Fruit fly (Drosophila melanogaster) whole organism, embryonic: ENCODE measurements around the gene CG10576.
A peak's percentile ranks its signal among the peaks of the same experiment; 100 is the strongest.

ENCODE experiments used
- ATbp ChIP-seq: fragments of 200-800 bp; sonication (Bioruptor generic); optimal IDR thresholded peaks from 2 replicates; lab custom pipeline; 2017; ENCODE audit warnings: missing biosample characterization, mild to moderate bottlenecking, missing genetic modification characterization, missing genetic modification reagents
- C15 ChIP-seq: fragments of 200-800 bp; sonication (Bioruptor generic); IDR thresholded peaks from 3 replicates; pipeline ENCODE4 v1.3.6; 2022; ENCODE audit warnings: missing biosample characterization, missing genetic modification characterization
- CG10654 ChIP-seq: fragments of 200-800 bp; sonication (Bioruptor generic); optimal IDR thresholded peaks from 2 replicates; lab custom pipeline; 2016; ENCODE audit warnings: missing biosample characterization, missing genetic modification characterization
- CG14014 ChIP-seq: fragments of 200-800 bp; sonication (Bioruptor generic); IDR thresholded peaks from 2 replicates; pipeline ENCODE4 v1.3.6; 2022; ENCODE audit warnings: missing biosample characterization, missing genetic modification characterization
- CG17385 ChIP-seq: fragments of 200-800 bp; sonication (Bioruptor generic); optimal IDR thresholded peaks from 3 replicates; lab custom pipeline; 2018; ENCODE audit warnings: missing biosample characterization, mild to moderate bottlenecking, missing genetic modification characterization
- CG17802 ChIP-seq: fragments of 200-800 bp; sonication (Bioruptor generic); optimal IDR thresholded peaks from 2 replicates; lab custom pipeline; 2018; ENCODE audit warnings: missing biosample characterization, mild to moderate bottlenecking, missing genetic modification characterization, moderate library complexity
- CG1792 ChIP-seq: fragments of 200-800 bp; sonication (Bioruptor generic); optimal IDR thresholded peaks from 2 replicates; lab custom pipeline; 2016; ENCODE audit warnings: missing biosample characterization, missing genetic modification characterization
- CG18476 ChIP-seq: fragments of 200-800 bp; sonication (Bioruptor generic); optimal IDR thresholded peaks from 2 replicates; lab custom pipeline; 2016; ENCODE audit warnings: missing biosample characterization, mild to moderate bottlenecking, missing genetic modification characterization
- CG18764 ChIP-seq: fragments of 200-800 bp; sonication (Bioruptor generic); optimal IDR thresholded peaks from 3 replicates; lab custom pipeline; 2016; ENCODE audit warnings: missing biosample characterization, missing genetic modification characterization
- CG2712 ChIP-seq: fragments of 200-800 bp; optimal IDR thresholded peaks from 3 replicates; lab custom pipeline; 2019; ENCODE audit warnings: missing biosample characterization, mild to moderate bottlenecking, missing genetic modification characterization, moderate library complexity
- CG2889 ChIP-seq: fragments of 200-800 bp; sonication (Bioruptor generic); IDR thresholded peaks from 3 replicates; pipeline ENCODE4 v1.3.6; 2022; ENCODE audit warnings: missing biosample characterization, missing genetic modification characterization
- CG34422 ChIP-seq: fragments of 200-800 bp; sonication (Bioruptor generic); IDR thresholded peaks from 3 replicates; pipeline ENCODE4 v1.3.6; 2022; ENCODE audit warnings: missing biosample characterization, missing genetic modification characterization
- CG4617 ChIP-seq: fragments of 200-800 bp; sonication (Bioruptor generic); optimal IDR thresholded peaks from 3 replicates; lab custom pipeline; 2016; ENCODE audit warnings: missing biosample characterization, missing genetic modification characterization, borderline replicate concordance
- CG6791 ChIP-seq: fragments of 200-800 bp; sonication (Bioruptor generic); IDR thresholded peaks from 3 replicates; pipeline ENCODE4 v1.3.6; 2022; ENCODE audit warnings: missing biosample characterization, missing genetic modification characterization; ENCODE audit not compliant: partially characterized antibody
- CG8765 ChIP-seq: fragments of 200-800 bp; sonication (Bioruptor generic); IDR thresholded peaks from 2 replicates; pipeline ENCODE4 v1.3.6; 2022; ENCODE audit warnings: missing biosample characterization, missing genetic modification characterization
- CG9797 ChIP-seq: fragments of 200-800 bp; sonication (Bioruptor generic); optimal IDR thresholded peaks from 3 replicates; lab custom pipeline; 2018; ENCODE audit warnings: missing biosample characterization, mild to moderate bottlenecking, missing genetic modification characterization
- CHES-1-like ChIP-seq: fragments of 200-800 bp; sonication (Bioruptor generic); optimal IDR thresholded peaks from 2 replicates; lab custom pipeline; 2016; ENCODE audit warnings: missing biosample characterization, missing genetic modification characterization
- Dll ChIP-seq: fragments of 200-800 bp; sonication (Bioruptor generic); IDR thresholded peaks from 4 replicates; pipeline ENCODE4 v1.3.6; 2022; ENCODE audit warnings: missing biosample characterization, missing genetic modification characterization; ENCODE audit not compliant: partially characterized antibody
- Doc2 ChIP-seq: fragments of 200-800 bp; sonication (Bioruptor generic); IDR thresholded peaks from 2 replicates; pipeline ENCODE4 v1.3.6; 2022; ENCODE audit warnings: missing biosample characterization, missing genetic modification characterization
- Eip74EF ChIP-seq, 2 experiments: fragments of 200-800 bp in 1 of 2; fragments of >200 bp in 1 of 2; sonication (Bioruptor generic) in 1 of 2; optimal IDR thresholded peaks; 2 replicates each; lab custom pipeline; 2017 to 2019; ENCODE audit warnings: missing biosample characterization in 2 of 2, missing genetic modification characterization in 2 of 2, mild to moderate bottlenecking in 1 of 2, moderate library complexity in 1 of 2
- Fer3 ChIP-seq: fragments of 200-800 bp; sonication (Bioruptor generic); optimal IDR thresholded peaks from 2 replicates; lab custom pipeline; 2018; ENCODE audit warnings: missing biosample characterization, mild to moderate bottlenecking, missing genetic modification characterization, moderate library complexity
- Gsc ChIP-seq: fragments of 200-800 bp; sonication (Bioruptor generic); IDR thresholded peaks from 2 replicates; pipeline ENCODE4 v1.3.6; 2022; ENCODE audit warnings: missing biosample characterization, missing genetic modification characterization
- HLHmδ ChIP-seq: fragments of 200-800 bp; sonication (Bioruptor generic); optimal IDR thresholded peaks from 2 replicates; lab custom pipeline; 2018; ENCODE audit warnings: missing biosample characterization, mild to moderate bottlenecking, missing genetic modification characterization, moderate library complexity
- Hey ChIP-seq: fragments of 200-800 bp; sonication (Bioruptor generic); optimal IDR thresholded peaks from 3 replicates; lab custom pipeline; 2018; ENCODE audit warnings: missing biosample characterization, mild to moderate bottlenecking, missing genetic modification characterization
- Hr78 ChIP-seq, 2 experiments: fragments of 200-800 bp in 1 of 2; fragments of >200 bp in 1 of 2; sonication (Bioruptor generic) in 1 of 2; optimal IDR thresholded peaks; 2 replicates each; lab custom pipeline; 2017 to 2019; ENCODE audit warnings: missing biosample characterization in 2 of 2, missing genetic modification characterization in 2 of 2, mild to moderate bottlenecking in 1 of 2, moderate library complexity in 1 of 2
- NC2β ChIP-seq: fragments of 200-800 bp; sonication (Bioruptor generic); optimal IDR thresholded peaks from 2 replicates; lab custom pipeline; 2016; ENCODE audit warnings: missing biosample characterization, missing genetic modification characterization
- Nf-YC ChIP-seq: fragments of 200-800 bp; optimal IDR thresholded peaks from 3 replicates; lab custom pipeline; 2019; ENCODE audit warnings: missing biosample characterization, mild to moderate bottlenecking, missing genetic modification characterization, moderate library complexity
- PHDP ChIP-seq: fragments of 200-800 bp; sonication (Bioruptor generic); optimal IDR thresholded peaks from 3 replicates; lab custom pipeline; 2018; ENCODE audit warnings: missing biosample characterization, mild to moderate bottlenecking, missing genetic modification characterization, moderate library complexity
- Rfx ChIP-seq: fragments of 200-800 bp; sonication (Bioruptor generic); IDR thresholded peaks from 2 replicates; pipeline ENCODE4 v1.3.6; 2022; ENCODE audit warnings: missing biosample characterization, missing genetic modification characterization
- Tbp ChIP-seq: fragments of >200 bp; optimal IDR thresholded peaks from 2 replicates; lab custom pipeline; 2018; ENCODE audit warnings: missing biosample characterization, missing genetic modification characterization
- ac ChIP-seq: fragments of 200-800 bp; sonication (Bioruptor generic); optimal IDR thresholded peaks from 3 replicates; lab custom pipeline; 2017; ENCODE audit warnings: missing biosample characterization, mild to moderate bottlenecking, missing genetic modification characterization
- aop ChIP-seq: fragments of 200-800 bp; sonication (Bioruptor generic); IDR thresholded peaks from 2 replicates; pipeline ENCODE4 v1.3.6; 2022; ENCODE audit warnings: missing biosample characterization, missing genetic modification characterization
- chm ChIP-seq: fragments of 200-800 bp; sonication (Bioruptor generic); IDR thresholded peaks from 2 replicates; pipeline ENCODE4 v1.3.6; 2022; ENCODE audit warnings: missing biosample characterization, missing genetic modification characterization
- crp ChIP-seq, 2 experiments: fragments of 200-800 bp; sonication (Bioruptor generic); optimal IDR thresholded peaks; 2 replicates in 1 of 2; 3 replicates in 1 of 2; lab custom pipeline; 2017; ENCODE audit warnings: missing biosample characterization in 2 of 2, missing genetic modification characterization in 2 of 2, mild to moderate bottlenecking in 1 of 2, moderate library complexity in 1 of 2
- cwo ChIP-seq: fragments of 200-800 bp; sonication (Bioruptor generic); optimal IDR thresholded peaks from 3 replicates; lab custom pipeline; 2017; ENCODE audit warnings: missing biosample characterization, missing genetic modification characterization, mild to moderate bottlenecking, moderate library complexity, missing genetic modification reagents
- ems ChIP-seq: fragments of 200-800 bp; sonication (Bioruptor generic); optimal IDR thresholded peaks from 3 replicates; lab custom pipeline; 2016; ENCODE audit warnings: missing biosample characterization, missing genetic modification characterization
- grau ChIP-seq: fragments of 200-800 bp; optimal IDR thresholded peaks from 3 replicates; lab custom pipeline; 2019; ENCODE audit warnings: missing biosample characterization, mild to moderate bottlenecking, missing genetic modification characterization, moderate library complexity
- grn ChIP-seq: fragments of 200-800 bp; sonication (Bioruptor generic); optimal IDR thresholded peaks from 3 replicates; lab custom pipeline; 2017; ENCODE audit warnings: missing biosample characterization, missing genetic modification characterization
- gt ChIP-seq: fragments of 200-800 bp; sonication (Bioruptor generic); IDR thresholded peaks from 2 replicates; pipeline ENCODE4 v1.3.6; 2022; ENCODE audit warnings: missing biosample characterization, missing genetic modification characterization
- jigr1 ChIP-seq: fragments of 200-800 bp; sonication (Bioruptor generic); IDR thresholded peaks from 3 replicates; pipeline ENCODE4 v1.3.6; 2022; ENCODE audit warnings: missing biosample characterization, missing genetic modification characterization
- kay ChIP-seq: fragments of 200-800 bp; sonication (Bioruptor generic); optimal IDR thresholded peaks from 2 replicates; lab custom pipeline; 2016; ENCODE audit warnings: missing biosample characterization, missing genetic modification characterization
- lbe ChIP-seq: fragments of 200-800 bp; sonication (Bioruptor generic); optimal IDR thresholded peaks from 2 replicates; lab custom pipeline; 2016; ENCODE audit warnings: missing biosample characterization, mild to moderate bottlenecking, missing genetic modification characterization
- nau ChIP-seq: fragments of 200-800 bp; sonication (Bioruptor generic); optimal IDR thresholded peaks from 3 replicates; lab custom pipeline; 2017; ENCODE audit warnings: missing biosample characterization, mild to moderate bottlenecking, missing genetic modification characterization, missing genetic modification reagents
- odd ChIP-seq: fragments of 200-800 bp; sonication (Bioruptor generic); optimal IDR thresholded peaks from 2 replicates; lab custom pipeline; 2017; ENCODE audit warnings: missing biosample characterization, mild to moderate bottlenecking, missing genetic modification characterization
- pb ChIP-seq: fragments of 200-800 bp; sonication (Bioruptor generic); optimal IDR thresholded peaks from 3 replicates; lab custom pipeline; 2016; ENCODE audit warnings: missing biosample characterization, missing genetic modification characterization
- scrt ChIP-seq: fragments of 200-800 bp; sonication (Bioruptor generic); optimal IDR thresholded peaks from 2 replicates; lab custom pipeline; 2018; ENCODE audit warnings: missing biosample characterization, mild to moderate bottlenecking, missing genetic modification characterization, moderate library complexity
- sd ChIP-seq: fragments of 200-800 bp; sonication (Bioruptor generic); optimal IDR thresholded peaks from 3 replicates; lab custom pipeline; 2018; ENCODE audit warnings: missing biosample characterization, mild to moderate bottlenecking, missing genetic modification characterization, moderate library complexity
- sob ChIP-seq: fragments of 200-800 bp; sonication (Bioruptor generic); IDR thresholded peaks from 2 replicates; pipeline ENCODE4 v1.3.6; 2022; ENCODE audit warnings: missing biosample characterization, missing genetic modification characterization
- stwl ChIP-seq: fragments of 200-800 bp; sonication (Bioruptor generic); optimal IDR thresholded peaks from 3 replicates; lab custom pipeline; 2018; ENCODE audit warnings: missing biosample characterization, mild to moderate bottlenecking, missing genetic modification characterization, moderate library complexity

Gene CG10576

dm6 chr3L:5810633-5811341, 45.3 kb upstream of the CG10576 start, which contains the start of the genes S6k and kri (continued):
- TF ChIP-seq stwl = peak; percentile 64
- TF ChIP-seq CG8765 (GFP tag; lab: Robert Waterston, UW) = peak; percentile 13; the same call in 1 of the 2 replicates
- no peak for TF ChIP-seq CG18764 (GFP tag; lab: Kevin White, UChicago)
- TF ChIP-seq sob (GFP tag; lab: Robert Waterston, UW) = no peak
- TF ChIP-seq Tbp = no peak
- no peak for TF ChIP-seq ac (GFP tag; lab: Kevin White, UChicago)
- TF ChIP-seq Nf-YC = peak; percentile 36
- TF ChIP-seq lbe (GFP tag; lab: Kevin White, UChicago) = no peak
- no peak for TF ChIP-seq chm (GFP tag; lab: Robert Waterston, UW)
- TF ChIP-seq crp (GFP tag; optimal IDR thresholded peaks at IDR 0.05; lab: Kevin White, UChicago) = peak in 1 of 2 experiments; percentile 29
- peak; percentile 36 for TF ChIP-seq grn
- TF ChIP-seq CG6791 (GFP tag; lab: Robert Waterston, UW) = peak; percentile 49; the same call in 1 of the 3 replicates
- TF ChIP-seq CG2889 (GFP tag; lab: Robert Waterston, UW) = no peak
- peak; percentile 28 for TF ChIP-seq CG17385 (GFP tag; lab: Kevin White, UChicago)
- peak; percentile 20 for TF ChIP-seq PHDP (tag; lab: Kevin White, UChicago)
- no peak for TF ChIP-seq aop (GFP tag; lab: Robert Waterston, UW)
- peak; percentile 35 for TF ChIP-seq Hey
- TF ChIP-seq Dll (GFP tag; lab: Robert Waterston, UW) = peak; percentile 45; the same call in 1 of the 4 replicates
- no peak for TF ChIP-seq C15 (GFP tag; lab: Robert Waterston, UW)
- no peak for TF ChIP-seq CG18476 (GFP tag; lab: Kevin White, UChicago)
- TF ChIP-seq CG14014 (GFP tag; lab: Robert Waterston, UW) = no peak
- peak; percentile 19 for TF ChIP-seq grau
- peak; percentile 98 for TF ChIP-seq CG4617 (GFP tag; lab: Kevin White, UChicago)
- TF ChIP-seq Hr78 (GFP tag; optimal IDR thresholded peaks at IDR 0.05; lab: Kevin White, UChicago) = peak in 1 of 2 experiments; percentile 2
- TF ChIP-seq CG10654 (GFP tag; lab: Kevin White, UChicago) = no peak
- TF ChIP-seq CG17802 (tag; lab: Kevin White, UChicago) = no peak
- TF ChIP-seq sd (tag; lab: Kevin White, UChicago) = peak; percentile 33
- TF ChIP-seq Doc2 (GFP tag; lab: Robert Waterston, UW) = no peak
- peak; percentile 55 for TF ChIP-seq scrt
- no peak for TF ChIP-seq Gsc (GFP tag; lab: Robert Waterston, UW)
- no peak for TF ChIP-seq pb (GFP tag; lab: Kevin White, UChicago)
- TF ChIP-seq cwo (GFP tag; lab: Kevin White, UChicago) = peak; percentile 36
- TF ChIP-seq nau (GFP tag; lab: Kevin White, UChicago) = peak; percentile 17
- TF ChIP-seq CHES-1-like = peak; percentile 1
- no peak for TF ChIP-seq HLHmδ (GFP tag; lab: Kevin White, UChicago)
- TF ChIP-seq kay (GFP tag; lab: Kevin White, UChicago) = no peak
- TF ChIP-seq Rfx (GFP tag; lab: Robert Waterston, UW) = peak; percentile 31; the same call in 1 of the 2 replicates
- no peak for TF ChIP-seq CG1792
- TF ChIP-seq NC2β (GFP tag; lab: Kevin White, UChicago) = peak; percentile 37
- no peak for TF ChIP-seq ATbp (GFP tag; lab: Kevin White, UChicago)
- peak; percentile 26 for TF ChIP-seq odd
- peak; percentile 38; the same call in 1 of the 3 replicates for TF ChIP-seq CG34422
- peak; percentile 96 for TF ChIP-seq CG9797
- TF ChIP-seq Eip74EF (GFP tag; optimal IDR thresholded peaks at IDR 0.05; lab: Kevin White, UChicago) = peak in 1 of 2 experiments; percentile 40
- peak; percentile 9 for TF ChIP-seq CG2712
- TF ChIP-seq ems (GFP tag; lab: Kevin White, UChicago) = peak; percentile 5
- no peak for TF ChIP-seq gt
- no peak for TF ChIP-seq jigr1 (GFP tag; lab: Robert Waterston, UW)
- no peak for TF ChIP-seq Fer3 (tag; lab: Kevin White, UChicago)
